Worm (Caenorhabditis elegans) whole organism, L2 larva: ENCODE measurements around the gene gcsh-1.

Experiments used
- C34F6.9 ChIP-seq: fragments of 150-350 bp; optimal IDR thresholded peaks from 2 replicates; lab custom pipeline; 2014; ENCODE audit warnings: missing biosample characterization, missing genetic modification characterization
- F13H6.1 ChIP-seq: sonication (generic microtip); optimal IDR thresholded peaks from 2 replicates; lab custom pipeline; 2016; ENCODE audit warnings: missing genetic modification characterization, missing compliant biosample characterization
- R02D3.7 ChIP-seq: fragments of 150-350 bp; optimal IDR thresholded peaks from 2 replicates; lab custom pipeline; 2014; ENCODE audit warnings: missing biosample characterization, missing genetic modification characterization
- Y55F3AM.14 ChIP-seq: fragments of 200-800 bp; sonication (Bioruptor generic); optimal IDR thresholded peaks from 2 replicates; lab custom pipeline; 2018; ENCODE audit warnings: mild to moderate bottlenecking, missing genetic modification characterization, missing compliant biosample characterization
- ZK546.5 ChIP-seq: sonication (generic microtip); optimal IDR thresholded peaks from 2 replicates; lab custom pipeline; 2017; ENCODE audit warnings: missing biosample characterization, missing genetic modification characterization
- alr-1 ChIP-seq: fragments of 150-350 bp; optimal IDR thresholded peaks from 2 replicates; lab custom pipeline; 2014; ENCODE audit warnings: missing biosample characterization, missing genetic modification characterization
- aly-2 ChIP-seq: fragments of 150-350 bp; optimal IDR thresholded peaks from 2 replicates; lab custom pipeline; 2014; ENCODE audit warnings: missing biosample characterization, missing genetic modification characterization
- ama-1 ChIP-seq: fragments of 150-350 bp; optimal IDR thresholded peaks from 2 replicates; lab custom pipeline; 2018; ENCODE audit warnings: inconsistent platforms
- blmp-1 ChIP-seq: sonication (generic microtip); optimal IDR thresholded peaks from 2 replicates; lab custom pipeline; 2017; ENCODE audit warnings: missing genetic modification characterization, mild to moderate bottlenecking, missing compliant biosample characterization, antibody characterized with exemption, moderate library complexity; ENCODE audit not compliant: insufficient read depth
- ceh-16 ChIP-seq: fragments of 150-350 bp; optimal IDR thresholded peaks from 2 replicates; lab custom pipeline; 2014; ENCODE audit warnings: missing biosample characterization, missing genetic modification characterization
- ceh-82 ChIP-seq: fragments of 150-350 bp; optimal IDR thresholded peaks from 2 replicates; lab custom pipeline; 2014; ENCODE audit warnings: missing biosample characterization, missing genetic modification characterization
- crh-2 ChIP-seq: sonication (generic microtip); optimal IDR thresholded peaks from 2 replicates; lab custom pipeline; 2017; ENCODE audit warnings: missing biosample characterization, missing genetic modification characterization
- dmd-4 ChIP-seq: sonication (generic microtip); optimal IDR thresholded peaks from 2 replicates; lab custom pipeline; 2017; ENCODE audit warnings: missing biosample characterization, missing genetic modification characterization
- egl-27 ChIP-seq: sonication (generic microtip); optimal IDR thresholded peaks from 3 replicates; lab custom pipeline; 2017; ENCODE audit warnings: missing biosample characterization, missing genetic modification reagents, missing genetic modification characterization
- elt-1 ChIP-seq: fragments of 150-350 bp; optimal IDR thresholded peaks from 2 replicates; lab custom pipeline; 2014; ENCODE audit warnings: missing biosample characterization, missing genetic modification characterization
- elt-3 ChIP-seq: sonication (generic microtip); optimal IDR thresholded peaks from 2 replicates; lab custom pipeline; 2017; ENCODE audit warnings: missing biosample characterization, missing genetic modification characterization
- fos-1 ChIP-seq: fragments of 150-350 bp; optimal IDR thresholded peaks from 2 replicates; lab custom pipeline; 2014; ENCODE audit warnings: missing biosample characterization, missing genetic modification characterization
- gmeb-1 ChIP-seq: fragments of 150-350 bp; optimal IDR thresholded peaks from 2 replicates; lab custom pipeline; 2014; ENCODE audit warnings: missing biosample characterization, missing genetic modification characterization
- lin-11 ChIP-seq: fragments of 150-350 bp; sonication (generic microtip); optimal IDR thresholded peaks from 2 replicates; lab custom pipeline; 2014; ENCODE audit warnings: missing biosample characterization, missing genetic modification characterization, inconsistent platforms, mixed read lengths
- lin-13 ChIP-seq: fragments of 150-350 bp; optimal IDR thresholded peaks from 2 replicates; lab custom pipeline; 2014; ENCODE audit warnings: missing biosample characterization, missing genetic modification reagents, missing genetic modification characterization
- lin-39 ChIP-seq: fragments of 150-350 bp; optimal IDR thresholded peaks from 2 replicates; lab custom pipeline; 2014; ENCODE audit warnings: missing biosample characterization, missing genetic modification reagents, missing genetic modification characterization
- lsy-2 ChIP-seq, 2 experiments: fragments of 150-350 bp in 1 of 2; sonication (generic microtip) in 1 of 2; optimal IDR thresholded peaks; 2 replicates each; lab custom pipeline; 2014 to 2017; ENCODE audit warnings: missing biosample characterization in 2 of 2, missing genetic modification characterization in 2 of 2
- mab-5 ChIP-seq: fragments of 150-350 bp; optimal IDR thresholded peaks from 2 replicates; lab custom pipeline; 2014; ENCODE audit warnings: missing biosample characterization, missing genetic modification characterization
- mbf-1 ChIP-seq: sonication (generic microtip); optimal IDR thresholded peaks from 2 replicates; lab custom pipeline; 2017; ENCODE audit warnings: missing biosample characterization, missing genetic modification characterization
- mdl-1 ChIP-seq, 2 experiments: fragments of 150-350 bp in 1 of 2; sonication (generic microtip) in 1 of 2; optimal IDR thresholded peaks; 2 replicates each; lab custom pipeline; 2017; ENCODE audit warnings: missing biosample characterization in 2 of 2, missing genetic modification characterization in 2 of 2
- nhr-10 ChIP-seq: sonication (generic microtip); optimal IDR thresholded peaks from 2 replicates; lab custom pipeline; 2017; ENCODE audit warnings: missing biosample characterization, missing genetic modification characterization
- nhr-11 ChIP-seq: fragments of 150-350 bp; optimal IDR thresholded peaks from 2 replicates; lab custom pipeline; 2014; ENCODE audit warnings: missing biosample characterization, missing genetic modification characterization
- nhr-12 ChIP-seq: fragments of 150-350 bp; optimal IDR thresholded peaks from 2 replicates; lab custom pipeline; 2014; ENCODE audit warnings: missing biosample characterization, missing genetic modification characterization
- nhr-129 ChIP-seq: fragments of 150-350 bp; optimal IDR thresholded peaks from 2 replicates; lab custom pipeline; 2014; ENCODE audit warnings: missing biosample characterization, missing genetic modification characterization
- nhr-21 ChIP-seq: fragments of 150-350 bp; optimal IDR thresholded peaks from 2 replicates; lab custom pipeline; 2014; ENCODE audit warnings: missing biosample characterization, missing genetic modification characterization
- nhr-23 ChIP-seq: fragments of 150-350 bp; optimal IDR thresholded peaks from 2 replicates; lab custom pipeline; 2014; ENCODE audit warnings: missing biosample characterization, missing genetic modification reagents, missing genetic modification characterization
- nhr-237 ChIP-seq: fragments of 150-350 bp; optimal IDR thresholded peaks from 2 replicates; lab custom pipeline; 2014; ENCODE audit warnings: missing biosample characterization, missing genetic modification characterization
- nhr-25 ChIP-seq: fragments of 150-350 bp; sonication (generic microtip); optimal IDR thresholded peaks from 3 replicates; lab custom pipeline; 2014; ENCODE audit warnings: missing biosample characterization, missing genetic modification characterization
- nhr-6 ChIP-seq: fragments of 150-350 bp; optimal IDR thresholded peaks from 2 replicates; lab custom pipeline; 2014; ENCODE audit warnings: missing biosample characterization, missing genetic modification characterization
- nhr-77 ChIP-seq: fragments of 150-350 bp; optimal IDR thresholded peaks from 2 replicates; lab custom pipeline; 2014; ENCODE audit warnings: missing biosample characterization, missing genetic modification characterization
- peb-1 ChIP-seq: fragments of 150-350 bp; optimal IDR thresholded peaks from 2 replicates; lab custom pipeline; 2014; ENCODE audit warnings: missing biosample characterization, missing genetic modification characterization
- sem-4 ChIP-seq: fragments of 150-350 bp; optimal IDR thresholded peaks from 2 replicates; lab custom pipeline; 2014; ENCODE audit warnings: missing biosample characterization, missing genetic modification reagents, missing genetic modification characterization
- skn-1 ChIP-seq: sonication (generic microtip); optimal IDR thresholded peaks from 2 replicates; lab custom pipeline; 2017; ENCODE audit warnings: missing biosample characterization, missing genetic modification characterization
- sma-3 ChIP-seq: sonication (generic microtip); optimal IDR thresholded peaks from 2 replicates; lab custom pipeline; 2016; ENCODE audit warnings: missing genetic modification reagents, missing genetic modification characterization, missing compliant biosample characterization
- sma-9 ChIP-seq, 2 experiments: fragments of 150-350 bp in 1 of 2; sonication (generic microtip) in 1 of 2; optimal IDR thresholded peaks; 2 replicates each; lab custom pipeline; 2014 to 2016; ENCODE audit warnings: missing genetic modification characterization in 2 of 2, mild to moderate bottlenecking in 1 of 2, missing biosample characterization in 1 of 2, missing compliant biosample characterization in 1 of 2, missing genetic modification reagents in 1 of 2, moderate library complexity in 1 of 2
- snpc-4 ChIP-seq: fragments of 150-350 bp; optimal IDR thresholded peaks from 2 replicates; lab custom pipeline; 2014; ENCODE audit warnings: missing biosample characterization, missing genetic modification characterization
- unc-39 ChIP-seq: fragments of 150-350 bp; optimal IDR thresholded peaks from 2 replicates; lab custom pipeline; 2014; ENCODE audit warnings: missing biosample characterization, missing genetic modification characterization
- unc-55 ChIP-seq: fragments of 150-350 bp; sonication (generic microtip); optimal IDR thresholded peaks from 3 replicates; lab custom pipeline; 2014; ENCODE audit warnings: missing biosample characterization, missing genetic modification reagents, missing genetic modification characterization
- unc-62 ChIP-seq: fragments of 150-350 bp; optimal IDR thresholded peaks from 2 replicates; lab custom pipeline; 2014; ENCODE audit warnings: missing biosample characterization, missing genetic modification reagents, missing genetic modification characterization
- zag-1 ChIP-seq: fragments of 150-350 bp; optimal IDR thresholded peaks from 2 replicates; lab custom pipeline; 2014; ENCODE audit warnings: missing biosample characterization, missing genetic modification characterization
- ztf-1 ChIP-seq: fragments of 200-800 bp; sonication (Bioruptor generic); conservative IDR thresholded peaks from 2 replicates; pipeline ENCODE4 v1.3.6; 2022; ENCODE audit warnings: missing genetic modification characterization, missing compliant biosample characterization
- ztf-11 ChIP-seq: sonication (generic microtip); optimal IDR thresholded peaks from 2 replicates; lab custom pipeline; 2017; ENCODE audit warnings: missing biosample characterization, missing genetic modification characterization
- ztf-4 ChIP-seq: fragments of 150-350 bp; optimal IDR thresholded peaks from 2 replicates; lab custom pipeline; 2014; ENCODE audit warnings: missing biosample characterization, missing genetic modification characterization

Gene gcsh-1

DNA sequence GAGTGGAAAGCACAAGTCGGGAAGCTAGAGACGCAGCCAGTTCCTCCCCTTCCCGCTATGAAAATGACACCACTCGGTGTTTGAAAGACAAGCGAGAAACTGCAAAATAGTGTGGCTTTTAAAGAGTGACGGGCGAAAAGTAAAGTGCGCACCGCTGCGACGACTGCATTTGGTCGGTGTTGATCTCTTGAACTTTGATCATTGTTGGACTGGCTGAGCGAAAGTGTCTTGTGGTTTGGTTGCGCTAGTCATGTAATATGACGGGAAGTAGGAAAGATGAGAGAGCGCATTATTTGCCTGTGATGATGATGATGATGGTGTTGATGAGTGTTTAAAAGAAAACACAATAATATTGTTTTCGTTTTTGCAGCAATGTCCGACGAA, 45.4 kb upstream of the gcsh-1 start:
- TF ChIP-seq sma-3 (GFP tag; lab: Kevin White, UChicago) (peak; percentile 92), mdl-1 (tag; optimal IDR thresholded peaks at IDR 0.05; lab: Kevin White, UChicago) (peak; percentile 92 to 93), mab-5 (tag; lab: Kevin White, UChicago) (peak; percentile 13), nhr-129 (tag; lab: Kevin White, UChicago) (peak; percentile 95), sma-9 (GFP tag; optimal IDR thresholded peaks at IDR 0.05; lab: Kevin White, UChicago) (peak; percentile 100), sma-9 (tag; optimal IDR thresholded peaks at IDR 0.05; lab: Kevin White, UChicago) (peak; percentile 90), nhr-11 (tag; lab: Kevin White, UChicago) (no peak), ama-1 (lab: Kevin White, UChicago) (peak; percentile 75), ceh-82 (tag; lab: Kevin White, UChicago) (no peak), blmp-1 (tag; lab: Kevin White, UChicago) (peak; percentile 97), nhr-6 (tag; lab: Kevin White, UChicago) (peak; percentile 83), C34F6.9 (tag; lab: Kevin White, UChicago) (peak; percentile 68), elt-3 (tag; lab: Kevin White, UChicago) (no peak), skn-1 (tag; lab: Kevin White, UChicago) (no peak), Y55F3AM.14 (GFP tag; lab: Kevin White, UChicago) (peak; percentile 81), alr-1 (tag; lab: Kevin White, UChicago) (no peak), peb-1 (tag; lab: Kevin White, UChicago) (no peak), F13H6.1 (peak; percentile 98), lin-11 (peak; percentile 76), dmd-4 (no peak), fos-1 (tag; lab: Kevin White, UChicago) (peak; percentile 97), unc-55 (GFP tag; lab: Kevin White, UChicago) (peak; percentile 92), nhr-77 (tag; lab: Kevin White, UChicago) (peak; percentile 24), ztf-4 (tag; lab: Kevin White, UChicago) (peak; percentile 88), lin-13 (GFP tag; lab: Kevin White, UChicago) (peak; percentile 74), elt-1 (tag; lab: Kevin White, UChicago) (no peak), sem-4 (tag; lab: Kevin White, UChicago) (peak; percentile 93), aly-2 (tag; lab: Kevin White, UChicago) (no peak), R02D3.7 (no peak), crh-2 (peak; percentile 93), unc-39 (tag; lab: Kevin White, UChicago) (no peak), nhr-237 (tag; lab: Kevin White, UChicago) (no peak), unc-62 (GFP tag; lab: Kevin White, UChicago) (peak; percentile 34), nhr-10 (tag; lab: Kevin White, UChicago) (peak; percentile 39), lin-39 (tag; lab: Kevin White, UChicago) (peak; percentile 67), snpc-4 (tag; lab: Kevin White, UChicago) (peak; percentile 80), ztf-1 (GFP tag; lab: Robert Waterston, UW) (no peak), ztf-11 (tag; lab: Kevin White, UChicago) (no peak), ZK546.5 (tag; lab: Kevin White, UChicago) (no peak), nhr-23 (tag; lab: Kevin White, UChicago) (peak; percentile 22), lsy-2 (tag; optimal IDR thresholded peaks at IDR 0.05; lab: Kevin White, UChicago) (peak; percentile 42 to 79), mbf-1 (tag; lab: Kevin White, UChicago) (no peak), egl-27 (peak; percentile 96), gmeb-1 (tag; lab: Kevin White, UChicago) (peak; percentile 60), zag-1 (tag; lab: Kevin White, UChicago) (peak; percentile 78), nhr-12 (tag; lab: Kevin White, UChicago) (no peak), nhr-25 (tag; lab: Kevin White, UChicago) (peak; percentile 93), ceh-16 (tag; lab: Kevin White, UChicago) (peak; percentile 19), nhr-21 (peak; percentile 98)
